Worm (Caenorhabditis elegans): Measurements from ENCODE around the gene srw-82.

Gene srw-82

DNA sequence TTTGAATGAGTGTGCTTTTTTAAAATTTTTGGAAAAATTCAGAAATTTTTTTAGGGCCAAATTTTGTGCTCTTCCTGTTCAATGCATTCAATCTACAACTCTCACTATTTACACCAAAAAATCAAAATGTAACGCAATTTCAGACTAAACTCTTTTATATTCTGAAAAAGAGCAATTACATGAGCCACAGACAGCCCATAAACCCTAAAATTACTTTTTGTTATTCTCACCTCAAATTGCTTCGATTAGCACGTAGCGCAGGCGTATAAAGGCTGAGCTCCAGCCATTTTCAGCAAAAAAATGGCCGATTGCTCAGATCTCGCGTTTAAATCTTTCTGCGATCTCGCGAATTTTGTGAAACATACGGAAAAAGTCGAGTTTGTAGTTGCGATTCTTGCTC lies at the start of gene srw-82:
srw-82 (plus strand) TSS at position 301 of the 400 bp plus-strand sequence.
- no peak for TF ChIP-seq daf-12 (tag; optimal IDR thresholded peaks at IDR 0.05)
- no peak for TF ChIP-seq nhr-25 (tag; optimal IDR thresholded peaks at IDR 0.05)
- TF ChIP-seq mdl-1 (tag; optimal IDR thresholded peaks at IDR 0.05) = no peak
- no peak for TF ChIP-seq nhr-67 (tag; optimal IDR thresholded peaks at IDR 0.05)
- TF ChIP-seq ztf-11 (tag; optimal IDR thresholded peaks at IDR 0.05) = no peak
- TF ChIP-seq hmg-11 (tag; optimal IDR thresholded peaks at IDR 0.05) = no peak
- no peak for TF ChIP-seq nhr-77 (tag; optimal IDR thresholded peaks at IDR 0.05)
- TF ChIP-seq nhr-23 (tag; optimal IDR thresholded peaks at IDR 0.05) = no peak
- no peak for TF ChIP-seq R02D3.7 (tag; optimal IDR thresholded peaks at IDR 0.05)
- no peak for TF ChIP-seq pha-4 (tag; optimal IDR thresholded peaks at IDR 0.05)
- TF ChIP-seq lsy-12 (tag; optimal IDR thresholded peaks at IDR 0.05) = no peak
- TF ChIP-seq eor-1 (tag; optimal IDR thresholded peaks at IDR 0.05) = no peak
- no peak for TF ChIP-seq fkh-10 (GFP tag; optimal IDR thresholded peaks at IDR 0.05)
- no peak for TF ChIP-seq sea-2 (GFP tag; optimal IDR thresholded peaks at IDR 0.05)
- TF ChIP-seq ceh-82 (tag; optimal IDR thresholded peaks at IDR 0.05) = no peak
- TF ChIP-seq fos-1 (tag; optimal IDR thresholded peaks at IDR 0.05) = no peak
- TF ChIP-seq ZK546.5 (tag; optimal IDR thresholded peaks at IDR 0.05) = no peak
- TF ChIP-seq ama-1 (optimal IDR thresholded peaks at IDR 0.05) = no peak

DNA sequence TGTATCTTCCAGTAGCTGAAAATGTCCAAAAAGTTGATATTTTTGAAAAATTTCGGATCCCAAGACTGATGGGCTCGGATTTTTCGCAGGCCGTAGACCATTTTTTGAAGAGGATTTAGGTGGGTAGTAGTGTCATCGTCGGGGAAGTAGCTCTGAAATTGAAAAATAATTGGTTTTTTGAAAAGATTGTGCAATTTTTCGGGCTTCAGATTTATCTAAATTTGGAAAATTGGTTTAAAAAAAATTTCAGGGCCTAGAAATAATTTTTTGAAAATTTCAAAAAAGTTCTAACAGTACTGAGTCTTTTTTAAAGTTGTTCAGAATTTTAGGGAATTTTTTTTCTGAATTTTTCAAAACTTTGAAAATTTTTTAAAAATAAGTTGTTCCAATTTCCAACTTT lies 49.0 kb upstream of the srw-82 start, which contains the start of gene nhr-288:
nhr-288 (minus strand) TSS at position 101 of the 400 bp plus-strand sequence.
- TF ChIP-seq pqm-1 (tag; optimal IDR thresholded peaks at IDR 0.05) = no peak
- TF ChIP-seq ceh-9 (tag; optimal IDR thresholded peaks at IDR 0.05) = no peak
- no peak for TF ChIP-seq elt-3 (tag; optimal IDR thresholded peaks at IDR 0.05)
- TF ChIP-seq tbx-2 (tag; optimal IDR thresholded peaks at IDR 0.05) = no peak
- TF ChIP-seq nhr-77 (tag; optimal IDR thresholded peaks at IDR 0.05) = no peak
- no peak for TF ChIP-seq ztf-4 (tag; optimal IDR thresholded peaks at IDR 0.05)
- no peak for TF ChIP-seq nhr-12 (tag; optimal IDR thresholded peaks at IDR 0.05)
- no peak for TF ChIP-seq nhr-43 (tag; optimal IDR thresholded peaks at IDR 0.05; ENCODE audit: poor library complexity, severe bottlenecking)
- TF ChIP-seq R02D3.7 (tag; optimal IDR thresholded peaks at IDR 0.05) = no peak
- no peak for TF ChIP-seq ceh-28 (tag; optimal IDR thresholded peaks at IDR 0.05)
- no peak for TF ChIP-seq nhr-28 (tag; optimal IDR thresholded peaks at IDR 0.05)
- TF ChIP-seq egl-27 (tag; optimal IDR thresholded peaks at IDR 0.05) = no peak
- TF ChIP-seq lin-15B (tag; optimal IDR thresholded peaks at IDR 0.05) = no peak
- TF ChIP-seq aly-2 (tag; optimal IDR thresholded peaks at IDR 0.05) = no peak
- no peak for TF ChIP-seq snpc-4 (tag; optimal IDR thresholded peaks at IDR 0.05)
- TF ChIP-seq hmg-11 (tag; optimal IDR thresholded peaks at IDR 0.05) = no peak
- no peak for TF ChIP-seq nfya-1 (tag; optimal IDR thresholded peaks at IDR 0.05; ENCODE audit: insufficient read depth)
- TF ChIP-seq daf-12 (tag; optimal IDR thresholded peaks at IDR 0.05) = no peak
- no peak for TF ChIP-seq ceh-16 (tag; optimal IDR thresholded peaks at IDR 0.05)

DNA sequence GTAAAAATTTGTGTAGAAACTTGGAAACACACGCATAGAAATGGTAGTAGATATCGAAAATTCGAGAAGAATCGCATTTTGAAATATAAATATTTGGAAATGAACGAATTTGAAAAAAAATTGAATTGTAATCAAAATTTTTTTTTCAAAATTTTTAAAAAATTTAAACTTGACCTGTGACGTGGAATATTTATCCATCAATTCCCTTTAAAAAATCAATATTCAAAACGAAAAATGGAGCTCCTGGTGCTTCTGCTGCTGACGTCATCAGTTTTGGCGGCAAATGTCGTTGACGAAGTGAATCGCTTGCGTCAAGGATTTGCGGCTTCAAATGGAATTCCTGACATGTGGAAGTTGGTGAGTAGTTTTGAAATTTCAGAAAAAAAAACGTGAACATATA lies 42.5 kb upstream of the srw-82 start, which contains the start of the genes Y51A2B.4 and Y51A2B.5:
Y51A2B.4 (minus strand) TSS at position 101 of the 400 bp plus-strand sequence.
Y51A2B.5 (plus strand) TSS at position 232 of the 400 bp plus-strand sequence.
- TF ChIP-seq ZK546.5 (tag; optimal IDR thresholded peaks at IDR 0.05) (no peak), nhr-237 (tag; optimal IDR thresholded peaks at IDR 0.05) (no peak), mdl-1 (tag; optimal IDR thresholded peaks at IDR 0.05) (no peak), lin-39 (tag; optimal IDR thresholded peaks at IDR 0.05) (no peak), ztf-11 (tag; optimal IDR thresholded peaks at IDR 0.05) (no peak), tbx-2 (tag; optimal IDR thresholded peaks at IDR 0.05) (no peak), nhr-43 (tag; optimal IDR thresholded peaks at IDR 0.05; ENCODE audit: poor library complexity, severe bottlenecking) (no peak), pha-4 (tag; optimal IDR thresholded peaks at IDR 0.05) (no peak), nhr-76 (tag; optimal IDR thresholded peaks at IDR 0.05) (no peak), nhr-12 (tag; optimal IDR thresholded peaks at IDR 0.05) (no peak), nhr-25 (tag; optimal IDR thresholded peaks at IDR 0.05) (no peak), skn-1 (tag; optimal IDR thresholded peaks at IDR 0.05) (no peak), daf-12 (tag; optimal IDR thresholded peaks at IDR 0.05) (no peak), elt-2 (tag; optimal IDR thresholded peaks at IDR 0.05) (no peak)

DNA sequence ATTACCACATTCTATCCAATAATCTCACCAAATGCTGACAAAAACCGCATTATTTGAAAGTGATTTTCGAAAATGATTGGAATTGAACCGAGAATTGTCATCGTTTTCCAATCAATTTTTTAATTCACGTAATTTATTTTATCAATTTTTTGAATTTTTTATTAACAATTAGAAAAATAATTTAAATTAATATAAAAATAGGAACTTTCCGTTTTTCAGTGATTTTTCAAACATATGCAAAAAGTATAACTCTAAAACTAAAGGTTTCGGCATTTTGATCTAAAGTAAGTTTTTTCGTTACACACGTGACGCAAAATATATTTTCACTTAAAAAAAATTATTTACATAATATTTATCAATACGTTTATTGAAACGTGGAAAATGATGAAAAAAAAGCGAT lies 37.3 kb upstream of the srw-82 start, which contains the start of gene Y51A2B.6:
Y51A2B.6 (minus strand) TSS at position 101 of the 400 bp plus-strand sequence.
- no peak for TF ChIP-seq fkh-10 (GFP tag; optimal IDR thresholded peaks at IDR 0.05)
- no peak for TF ChIP-seq lin-39 (tag; optimal IDR thresholded peaks at IDR 0.05)
- TF ChIP-seq lsy-12 (tag; optimal IDR thresholded peaks at IDR 0.05) = no peak
- no peak for TF ChIP-seq aly-2 (tag; optimal IDR thresholded peaks at IDR 0.05)
- TF ChIP-seq nhr-23 (tag; optimal IDR thresholded peaks at IDR 0.05) = no peak
- TF ChIP-seq pqm-1 (tag; optimal IDR thresholded peaks at IDR 0.05) = no peak
- no peak for TF ChIP-seq egl-5 (tag; optimal IDR thresholded peaks at IDR 0.05)
- TF ChIP-seq hmg-11 (tag; optimal IDR thresholded peaks at IDR 0.05) = no peak
- no peak for TF ChIP-seq nfya-1 (tag; optimal IDR thresholded peaks at IDR 0.05; ENCODE audit: insufficient read depth)
- no peak for TF ChIP-seq pha-4 (tag; optimal IDR thresholded peaks at IDR 0.05)
- TF ChIP-seq ceh-28 (tag; optimal IDR thresholded peaks at IDR 0.05) = no peak
- TF ChIP-seq egl-27 (tag; optimal IDR thresholded peaks at IDR 0.05) = no peak
- TF ChIP-seq nhr-67 (tag; optimal IDR thresholded peaks at IDR 0.05) = no peak
- TF ChIP-seq mdl-1 (tag; optimal IDR thresholded peaks at IDR 0.05) = no peak
- no peak for TF ChIP-seq ceh-82 (tag; optimal IDR thresholded peaks at IDR 0.05)
- TF ChIP-seq nhr-11 (tag; optimal IDR thresholded peaks at IDR 0.05) = no peak

All from whole organism, L3 larva.